Comparison of ENCODE assay signal across 1 fruit fly cellular context in genomic region chr3R:26881121-26881895, dm6.
A peak's percentile ranks its signal among the peaks of the same experiment; 100 is the strongest.
TF ChIP-seq lines count a peak whose summit lies in the region.

TSS of gene ro (minus strand) at chr3R:26881171.
TSS of gene T48 (plus strand) at chr3R:26881734.

TF ChIP-seq in whole organism, embryonic, 481 proteins besides CTCF, POLR2A, EP300 and RAD21 (continued from another document and continues in another):
- TF ChIP-seq CG8388 (GFP tag; optimal IDR thresholded peaks at IDR 0.05; lab: Kevin White, UChicago) (no peak), B-H1 (GFP tag; IDR thresholded peaks at IDR 0.05; lab: Robert Waterston, UW) (no peak), scrt (GFP tag; optimal IDR thresholded peaks at IDR 0.05; lab: Kevin White, UChicago) (no peak), CG15073 (GFP tag; optimal IDR thresholded peaks at IDR 0.05; lab: Kevin White, UChicago) (no peak), CG17829 (tag; optimal IDR thresholded peaks at IDR 0.05; lab: Kevin White, UChicago) (peak; percentile 68), CG16815 (GFP tag; optimal IDR thresholded peaks at IDR 0.05; lab: Kevin White, UChicago) (no peak), ash1 (GFP tag; optimal IDR thresholded peaks at IDR 0.05; lab: Kevin White, UChicago) (peak; percentile 39), danr (GFP tag; IDR thresholded peaks at IDR 0.05; lab: Robert Waterston, UW) (no peak), sna (GFP tag; IDR thresholded peaks at IDR 0.05; lab: Robert Waterston, UW; ENCODE audit: partially characterized antibody) (no peak), CG17186 (GFP tag; optimal IDR thresholded peaks at IDR 0.05; lab: Kevin White, UChicago) (peak; percentile 5), p53 (GFP tag; optimal IDR thresholded peaks at IDR 0.05; lab: Kevin White, UChicago) (peak; percentile 86), cas (GFP tag; IDR thresholded peaks at IDR 0.05; lab: Robert Waterston, UW) (no peak), Fer3 (tag; optimal IDR thresholded peaks at IDR 0.05; lab: Kevin White, UChicago) (peak; percentile 11), fd64A (GFP tag; optimal IDR thresholded peaks at IDR 0.05; lab: Kevin White, UChicago) (no peak), pzg (GFP tag; optimal IDR thresholded peaks at IDR 0.05; lab: Kevin White, UChicago) (peak; percentile 99), CG8089 (GFP tag; optimal IDR thresholded peaks at IDR 0.05; lab: Kevin White, UChicago) (peak; percentile 46), sug (tag; optimal IDR thresholded peaks at IDR 0.05; lab: Kevin White, UChicago) (peak; percentile 66), lbe (GFP tag; optimal IDR thresholded peaks at IDR 0.05; lab: Kevin White, UChicago) (no peak), maf-S (GFP tag; optimal IDR thresholded peaks at IDR 0.05; lab: Kevin White, UChicago) (peak; percentile 50), klu (GFP tag; IDR thresholded peaks at IDR 0.05; lab: Robert Waterston, UW) (peak; percentile 14; the same call in 1 of the 2 replicates), Hr51 (GFP tag; optimal IDR thresholded peaks at IDR 0.05; lab: Kevin White, UChicago) (peak; percentile 26 to 53), Tbp (GFP tag; optimal IDR thresholded peaks at IDR 0.05; lab: Kevin White, UChicago) (no peak), pita (GFP tag; optimal IDR thresholded peaks at IDR 0.05; lab: Kevin White, UChicago) (peak; percentile 99), Sin3A (optimal IDR thresholded peaks at IDR 0.05; lab: Kevin White, UChicago) (peak; percentile 79), Elba2 (GFP tag; optimal IDR thresholded peaks at IDR 0.05; lab: Kevin White, UChicago) (no peak), CG31441 (GFP tag; IDR thresholded peaks at IDR 0.05; lab: Robert Waterston, UW) (peak; percentile 46; the same call in 1 of the 2 replicates), dpn (GFP tag; optimal IDR thresholded peaks at IDR 0.05; lab: Kevin White, UChicago) (peak; percentile 52 to 76), wek (GFP tag; optimal IDR thresholded peaks at IDR 0.05; lab: Kevin White, UChicago) (no peak), slp2 (GFP tag; optimal IDR thresholded peaks at IDR 0.05; lab: Kevin White, UChicago) (no peak), CG34376 (GFP tag; optimal IDR thresholded peaks at IDR 0.05; lab: Kevin White, UChicago) (peak; percentile 62), CG9609 (GFP tag; optimal IDR thresholded peaks at IDR 0.05; lab: Kevin White, UChicago) (peak; percentile 37), Rx (GFP tag; IDR thresholded peaks at IDR 0.05; lab: Robert Waterston, UW) (no peak), Jarid2 (GFP tag; optimal IDR thresholded peaks at IDR 0.05; lab: Kevin White, UChicago) (peak; percentile 90), CG3407 (GFP tag; optimal IDR thresholded peaks at IDR 0.05; lab: Kevin White, UChicago) (no peak), Vsx1 (GFP tag; optimal IDR thresholded peaks at IDR 0.05; lab: Kevin White, UChicago) (no peak), cad (GFP tag; optimal IDR thresholded peaks at IDR 0.05; lab: Kevin White, UChicago) (no peak), CG16863 (GFP tag; optimal IDR thresholded peaks at IDR 0.05; lab: Kevin White, UChicago) (no peak), z (GFP tag; IDR thresholded peaks at IDR 0.05; lab: Robert Waterston, UW) (no peak), Oaz (GFP tag; IDR thresholded peaks at IDR 0.05; lab: Robert Waterston, UW) (no peak), Lhr (GFP tag; optimal IDR thresholded peaks at IDR 0.05; lab: Kevin White, UChicago) (peak; percentile 99), Bdp1 (GFP tag; optimal IDR thresholded peaks at IDR 0.05; lab: Kevin White, UChicago) (peak; percentile 71), Eip74EF (GFP tag; optimal IDR thresholded peaks at IDR 0.05; lab: Kevin White, UChicago) (peak in 1 of 2 experiments; percentile 54), Fer1 (GFP tag; optimal IDR thresholded peaks at IDR 0.05; lab: Kevin White, UChicago) (peak; percentile 65), CG2199 (GFP tag; IDR thresholded peaks at IDR 0.05; lab: Robert Waterston, UW) (0 out of 3 replicates have a peak, but pooled peaks have one; percentile 58), CoRest (tag; optimal IDR thresholded peaks at IDR 0.05; lab: Kevin White, UChicago) (peak; percentile 83), crc (GFP tag; optimal IDR thresholded peaks at IDR 0.05; lab: Kevin White, UChicago) (no peak), so (GFP tag; IDR thresholded peaks at IDR 0.05; lab: Robert Waterston, UW) (peak; percentile 35; the same call in 2 of the 3 replicates), Sry-δ (GFP tag; optimal IDR thresholded peaks at IDR 0.05; lab: Kevin White, UChicago) (peak; percentile 99), mirr (GFP tag; optimal IDR thresholded peaks at IDR 0.05; lab: Kevin White, UChicago) (peak; percentile 29), hkb (optimal IDR thresholded peaks at IDR 0.05; lab: Kevin White, UChicago) (peak; percentile 85), hkb (GFP tag; IDR thresholded peaks at IDR 0.05; lab: Robert Waterston, UW) (no peak; the same call in 1 of the 2 replicates), CG6791 (GFP tag; IDR thresholded peaks at IDR 0.05; lab: Robert Waterston, UW; ENCODE audit: partially characterized antibody) (peak; percentile 72), Bgb (GFP tag; IDR thresholded peaks at IDR 0.05; lab: Robert Waterston, UW; ENCODE audit: partially characterized antibody) (peak; percentile 84), fd96Cb (tag; optimal IDR thresholded peaks at IDR 0.05; lab: Kevin White, UChicago) (no peak), wdn (GFP tag; IDR thresholded peaks at IDR 0.05; lab: Robert Waterston, UW) (no peak), fu2 (GFP tag; optimal IDR thresholded peaks at IDR 0.05; lab: Kevin White, UChicago) (peak; percentile 33), HLHmδ (GFP tag; optimal IDR thresholded peaks at IDR 0.05; lab: Kevin White, UChicago) (peak; percentile 5), Hand (GFP tag; optimal IDR thresholded peaks at IDR 0.05; lab: Kevin White, UChicago) (no peak), CG4730 (GFP tag; IDR thresholded peaks at IDR 0.05; lab: Robert Waterston, UW) (no peak), pho (GFP tag; optimal IDR thresholded peaks at IDR 0.05; lab: Kevin White, UChicago) (peak; percentile 69), ttk (GFP tag; IDR thresholded peaks at IDR 0.05; lab: Robert Waterston, UW) (peak; percentile 95), CG2129 (GFP tag; IDR thresholded peaks at IDR 0.05; lab: Robert Waterston, UW; ENCODE audit: partially characterized antibody) (no peak), BtbVII (GFP tag; optimal IDR thresholded peaks at IDR 0.05; lab: Kevin White, UChicago) (no peak), chinmo (GFP tag; IDR thresholded peaks at IDR 0.05; lab: Robert Waterston, UW; ENCODE audit: partially characterized antibody) (peak; percentile 91; the same call in 3 of the 4 replicates), CG18011 (GFP tag; optimal IDR thresholded peaks at IDR 0.05; lab: Kevin White, UChicago) (peak; percentile 29), CG43689 (GFP tag; IDR thresholded peaks at IDR 0.05; lab: Robert Waterston, UW) (no peak), Doc3 (GFP tag; IDR thresholded peaks at IDR 0.05; lab: Robert Waterston, UW; ENCODE audit: partially characterized antibody) (0 out of 3 replicates have a peak, but pooled peaks have one; percentile 21), tna (GFP tag; IDR thresholded peaks at IDR 0.05; lab: Robert Waterston, UW; ENCODE audit: partially characterized antibody) (0 out of 2 replicates have a peak, but pooled peaks have one; percentile 36), CG17328 (GFP tag; IDR thresholded peaks at IDR 0.05; lab: Robert Waterston, UW) (0 out of 2 replicates have a peak, but pooled peaks have one; percentile 41), stc (GFP tag; IDR thresholded peaks at IDR 0.05; lab: Robert Waterston, UW) (no peak), bcd (GFP tag; optimal IDR thresholded peaks at IDR 0.05; lab: Kevin White, UChicago) (peak; percentile 68), CG13296 (GFP tag; optimal IDR thresholded peaks at IDR 0.05; lab: Kevin White, UChicago) (no peak), CG16779 (GFP tag; IDR thresholded peaks at IDR 0.05; lab: Robert Waterston, UW) (0 out of 2 replicates have a peak, but pooled peaks have one; percentile 14), tin (GFP tag; optimal IDR thresholded peaks at IDR 0.05; lab: Kevin White, UChicago) (peak; percentile 51), CG10979 (tag; optimal IDR thresholded peaks at IDR 0.05; lab: Kevin White, UChicago) (no peak), D19A (tag; optimal IDR thresholded peaks at IDR 0.05; lab: Kevin White, UChicago) (peak; percentile 7), trh (GFP tag; optimal IDR thresholded peaks at IDR 0.05; lab: Kevin White, UChicago) (no peak), stwl (tag; optimal IDR thresholded peaks at IDR 0.05; lab: Kevin White, UChicago) (peak; percentile 75), CG11398 (GFP tag; optimal IDR thresholded peaks at IDR 0.05; lab: Kevin White, UChicago) (no peak), unpg (GFP tag; optimal IDR thresholded peaks at IDR 0.05; lab: Kevin White, UChicago) (peak; percentile 15), CG14860 (GFP tag; IDR thresholded peaks at IDR 0.05; lab: Robert Waterston, UW; ENCODE audit: partially characterized antibody) (0 out of 3 replicates have a peak, but pooled peaks have one; percentile 8), CG42726 (GFP tag; IDR thresholded peaks at IDR 0.05; lab: Robert Waterston, UW; ENCODE audit: partially characterized antibody) (peak; percentile 80), CG6854 (GFP tag; optimal IDR thresholded peaks at IDR 0.05; lab: Kevin White, UChicago) (no peak), CG8765 (GFP tag; IDR thresholded peaks at IDR 0.05; lab: Robert Waterston, UW) (no peak), CG4360 (GFP tag; IDR thresholded peaks at IDR 0.05; lab: Robert Waterston, UW) (no peak), CG15601 (tag; optimal IDR thresholded peaks at IDR 0.05; lab: Kevin White, UChicago) (peak; percentile 62), Taf1 (GFP tag; IDR thresholded peaks at IDR 0.05; lab: Robert Waterston, UW) (no peak), ewg (GFP tag; optimal IDR thresholded peaks at IDR 0.05; lab: Kevin White, UChicago) (peak; percentile 74), sr (GFP tag; IDR thresholded peaks at IDR 0.05; lab: Robert Waterston, UW) (peak; percentile 81; the same call in 2 of the 3 replicates), NK7.1 (GFP tag; optimal IDR thresholded peaks at IDR 0.05; lab: Kevin White, UChicago) (peak; percentile 8), aop (GFP tag; IDR thresholded peaks at IDR 0.05; lab: Robert Waterston, UW) (peak; percentile 93), CG12104 (GFP tag; optimal IDR thresholded peaks at IDR 0.05; lab: Kevin White, UChicago) (peak; percentile 0), HLH4C (GFP tag; IDR thresholded peaks at IDR 0.05; lab: Robert Waterston, UW; ENCODE audit: partially characterized antibody) (peak; percentile 61; the same call in 1 of the 3 replicates), jing (GFP tag; optimal IDR thresholded peaks at IDR 0.05; lab: Kevin White, UChicago) (no peak), CG3281 (GFP tag; optimal IDR thresholded peaks at IDR 0.05; lab: Kevin White, UChicago) (no peak), ro (GFP tag; IDR thresholded peaks at IDR 0.05; lab: Robert Waterston, UW) (no peak), insv (GFP tag; optimal IDR thresholded peaks at IDR 0.05; lab: Kevin White, UChicago) (peak in 1 of 2 experiments; percentile 74), pnt (GFP tag; optimal IDR thresholded peaks at IDR 0.05; lab: Kevin White, UChicago) (no peak), CG34422 (GFP tag; IDR thresholded peaks at IDR 0.05; lab: Robert Waterston, UW) (peak; percentile 46; the same call in 1 of the 3 replicates), Stat92E (GFP tag; optimal IDR thresholded peaks at IDR 0.05; lab: Kevin White, UChicago) (peak in 1 of 3 experiments; percentile 87), CG7372 (GFP tag; IDR thresholded peaks at IDR 0.05; lab: Robert Waterston, UW) (no peak), Side (GFP tag; optimal IDR thresholded peaks at IDR 0.05; lab: Kevin White, UChicago) (peak; percentile 64), Awh (GFP tag; IDR thresholded peaks at IDR 0.05; lab: Robert Waterston, UW) (no peak), CG12236 (GFP tag; optimal IDR thresholded peaks at IDR 0.05; lab: Kevin White, UChicago) (no peak), CG9817 (tag; optimal IDR thresholded peaks at IDR 0.05; lab: Kevin White, UChicago) (peak; percentile 45), CG1602 (GFP tag; optimal IDR thresholded peaks at IDR 0.05; lab: Kevin White, UChicago) (no peak), CG10366 (GFP tag; IDR thresholded peaks at IDR 0.05; lab: Robert Waterston, UW) (peak; percentile 10; the same call in 1 of the 2 replicates), croc (GFP tag; conservative IDR thresholded peaks at IDR 0.05; lab: Robert Waterston, UW) (no peak), Ravus (GFP tag; IDR thresholded peaks at IDR 0.05; lab: Robert Waterston, UW) (no peak), gt (GFP tag; IDR thresholded peaks at IDR 0.05; lab: Robert Waterston, UW) (no peak), CG10267 (tag; optimal IDR thresholded peaks at IDR 0.05; lab: Kevin White, UChicago) (peak; percentile 76), eve (GFP tag; optimal IDR thresholded peaks at IDR 0.05; lab: Kevin White, UChicago) (no peak), vnd (GFP tag; IDR thresholded peaks at IDR 0.05; lab: Robert Waterston, UW; ENCODE audit: partially characterized antibody) (0 out of 3 replicates have a peak, but pooled peaks have one; percentile 19), mld (GFP tag; IDR thresholded peaks at IDR 0.05; lab: Robert Waterston, UW; ENCODE audit: partially characterized antibody) (no peak; the same call in 2 of the 3 replicates), ci (GFP tag; IDR thresholded peaks at IDR 0.05; lab: Robert Waterston, UW) (peak; percentile 72), prd (optimal IDR thresholded peaks at IDR 0.05; lab: Kevin White, UChicago) (no peak), prd (GFP tag; IDR thresholded peaks at IDR 0.05; lab: Robert Waterston, UW) (no peak; the same call in 2 of the 3 replicates), CG10654 (GFP tag; optimal IDR thresholded peaks at IDR 0.05; lab: Kevin White, UChicago) (peak; percentile 37), CG12071 (GFP tag; optimal IDR thresholded peaks at IDR 0.05; lab: Kevin White, UChicago) (peak; percentile 54), hth (optimal IDR thresholded peaks at IDR 0.05; lab: Kevin White, UChicago) (no peak), chm (GFP tag; IDR thresholded peaks at IDR 0.05; lab: Robert Waterston, UW) (peak; percentile 81), dm (GFP tag; optimal IDR thresholded peaks at IDR 0.05; lab: Kevin White, UChicago) (peak; percentile 74), tx (GFP tag; optimal IDR thresholded peaks at IDR 0.05; lab: Kevin White, UChicago) (peak; percentile 17), Dip2 (GFP tag; IDR thresholded peaks at IDR 0.05; lab: Robert Waterston, UW) (no peak), peb (GFP tag; IDR thresholded peaks at IDR 0.05; lab: Robert Waterston, UW) (no peak), Max (GFP tag; optimal IDR thresholded peaks at IDR 0.05; lab: Kevin White, UChicago) (no peak), zen2 (GFP tag; IDR thresholded peaks at IDR 0.05; lab: Robert Waterston, UW; ENCODE audit: partially characterized antibody) (no peak), CG12391 (tag; optimal IDR thresholded peaks at IDR 0.05; lab: Kevin White, UChicago) (peak; percentile 52), Fer2 (tag; optimal IDR thresholded peaks at IDR 0.05; lab: Kevin White, UChicago) (peak; percentile 24)
